Worm (Caenorhabditis elegans) whole organism, L1 larva: ENCODE measurements around the gene K08D10.13.

Experiments
- C04F5.9 ChIP-seq: sonication (generic microtip); optimal IDR thresholded peaks from 2 replicates; lab custom pipeline; 2016; ENCODE audit warnings: missing genetic modification characterization, missing compliant biosample characterization
- C16A3.4 ChIP-seq: fragments of 150-350 bp; optimal IDR thresholded peaks from 2 replicates; lab custom pipeline; 2014; ENCODE audit warnings: missing biosample characterization, missing genetic modification characterization
- alr-1 ChIP-seq: fragments of 200-800 bp; sonication (Bioruptor generic); optimal IDR thresholded peaks from 2 replicates; lab custom pipeline; 2018; ENCODE audit warnings: borderline replicate concordance, mild to moderate bottlenecking, missing genetic modification characterization, missing compliant biosample characterization
- aly-2 ChIP-seq: fragments of 150-350 bp; optimal IDR thresholded peaks from 2 replicates; lab custom pipeline; 2014; ENCODE audit warnings: missing biosample characterization, missing genetic modification characterization
- ama-1 ChIP-seq: fragments of 150-350 bp; optimal IDR thresholded peaks from 2 replicates; lab custom pipeline; 2014
- blmp-1 ChIP-seq: fragments of 150-350 bp; optimal IDR thresholded peaks from 2 replicates; lab custom pipeline; 2014; ENCODE audit warnings: missing biosample characterization, missing genetic modification characterization
- ceh-63 ChIP-seq: fragments of 200-800 bp; sonication (Bioruptor generic); optimal IDR thresholded peaks from 2 replicates; lab custom pipeline; 2018; ENCODE audit warnings: mild to moderate bottlenecking, missing genetic modification characterization, missing compliant biosample characterization
- ceh-82 ChIP-seq, 3 experiments: fragments of 150-350 bp in 1 of 3; sonication (generic microtip) in 2 of 3; optimal IDR thresholded peaks; 2 replicates each; lab custom pipeline; 2014 to 2017; ENCODE audit warnings: missing biosample characterization in 3 of 3, missing genetic modification characterization in 3 of 3
- ceh-88 ChIP-seq: fragments of 200-800 bp; sonication (Bioruptor generic); IDR thresholded peaks from 2 replicates; pipeline ENCODE4 v1.3.6; 2022; ENCODE audit warnings: missing genetic modification characterization, missing compliant biosample characterization
- dpl-1 ChIP-seq, 3 experiments: fragments of 150-350 bp in 2 of 3; sonication (generic microtip) in 1 of 3; optimal IDR thresholded peaks; 2 replicates each; lab custom pipeline; 2014 to 2017; ENCODE audit warnings: missing biosample characterization in 3 of 3, missing genetic modification characterization in 3 of 3, missing genetic modification reagents in 3 of 3
- efl-1 ChIP-seq, 4 experiments: fragments of 150-350 bp; optimal IDR thresholded peaks in 3 of 4; peaks in 1 of 4; 1 replicate in 1 of 4; 2 replicates in 3 of 4; lab custom pipeline; 2014; ENCODE audit warnings: missing biosample characterization in 2 of 4, missing genetic modification characterization in 2 of 4, missing genetic modification reagents in 2 of 4
- efl-3 ChIP-seq: fragments of 200-800 bp; sonication (Bioruptor generic); optimal IDR thresholded peaks from 2 replicates; lab custom pipeline; 2018; ENCODE audit warnings: mild to moderate bottlenecking, missing genetic modification characterization, missing compliant biosample characterization
- elt-2 ChIP-seq: sonication (generic microtip); optimal IDR thresholded peaks from 2 replicates; lab custom pipeline; 2016; ENCODE audit warnings: missing genetic modification characterization, mild to moderate bottlenecking, inconsistent platforms, missing compliant biosample characterization, missing genetic modification reagents
- elt-3 ChIP-seq, 6 experiments: fragments of 150-350 bp in 1 of 6; sonication (generic microtip); optimal IDR thresholded peaks; 2 replicates each; lab custom pipeline; 2017 to 2018; ENCODE audit warnings: missing biosample characterization in 6 of 6, missing genetic modification characterization in 6 of 6, inconsistent platforms in 1 of 6
- ets-5 ChIP-seq: fragments of 200-800 bp; sonication (Bioruptor generic); IDR thresholded peaks from 2 replicates; pipeline ENCODE4 v1.3.6; 2022; ENCODE audit warnings: missing genetic modification characterization, missing compliant biosample characterization
- grh-1 ChIP-seq: fragments of 200-800 bp; sonication (Bioruptor generic); IDR thresholded peaks from 2 replicates; pipeline ENCODE4 v1.3.6; 2022; ENCODE audit warnings: missing genetic modification reagents, missing genetic modification characterization, missing compliant biosample characterization
- isw-1 ChIP-seq: fragments of 200-800 bp; sonication (Bioruptor generic); IDR thresholded peaks from 2 replicates; pipeline ENCODE4 v1.3.6; 2022; ENCODE audit warnings: missing genetic modification characterization, missing compliant biosample characterization
- lin-13 ChIP-seq: fragments of 150-350 bp; optimal IDR thresholded peaks from 2 replicates; lab custom pipeline; 2014; ENCODE audit warnings: missing biosample characterization, missing genetic modification reagents, missing genetic modification characterization
- lin-14 ChIP-seq: fragments of 200-800 bp; sonication (Bioruptor generic); optimal IDR thresholded peaks from 2 replicates; lab custom pipeline; 2018; ENCODE audit warnings: mild to moderate bottlenecking, missing genetic modification characterization, moderate library complexity, missing compliant biosample characterization
- lin-35 ChIP-seq, 2 experiments: fragments of 150-350 bp; optimal IDR thresholded peaks; 2 replicates each; lab custom pipeline; 2014; ENCODE audit warnings: missing biosample characterization in 2 of 2, missing genetic modification characterization in 2 of 2, missing genetic modification reagents in 2 of 2
- lir-3 ChIP-seq: sonication (generic microtip); optimal IDR thresholded peaks from 2 replicates; lab custom pipeline; 2016; ENCODE audit warnings: mild to moderate bottlenecking, missing genetic modification characterization, moderate library complexity, missing compliant biosample characterization; ENCODE audit not compliant: poor library complexity
- lsy-2 ChIP-seq, 2 experiments: fragments of 150-350 bp; optimal IDR thresholded peaks; 2 replicates each; lab custom pipeline; 2014; ENCODE audit warnings: missing biosample characterization in 2 of 2, missing genetic modification characterization in 2 of 2
- mdl-1 ChIP-seq, 2 experiments: fragments of 150-350 bp; optimal IDR thresholded peaks; 2 replicates each; lab custom pipeline; 2014 to 2017; ENCODE audit warnings: missing biosample characterization in 2 of 2, missing genetic modification characterization in 2 of 2, inconsistent platforms in 1 of 2
- mep-1 ChIP-seq: fragments of 150-350 bp; optimal IDR thresholded peaks from 2 replicates; lab custom pipeline; 2014; ENCODE audit warnings: missing biosample characterization, missing genetic modification characterization
- nhr-12 ChIP-seq: sonication (generic microtip); optimal IDR thresholded peaks from 2 replicates; lab custom pipeline; 2017; ENCODE audit warnings: missing biosample characterization, missing genetic modification characterization
- nhr-19 ChIP-seq: fragments of 200-800 bp; sonication (Bioruptor generic); conservative IDR thresholded peaks from 2 replicates; pipeline ENCODE4 v1.3.6; 2022; ENCODE audit warnings: missing genetic modification characterization, missing compliant biosample characterization
- nhr-20 ChIP-seq: sonication (generic microtip); optimal IDR thresholded peaks from 2 replicates; lab custom pipeline; 2016; ENCODE audit warnings: mild to moderate bottlenecking, missing genetic modification characterization, missing compliant biosample characterization
- nhr-28 ChIP-seq: fragments of 150-350 bp; optimal IDR thresholded peaks from 2 replicates; lab custom pipeline; 2014; ENCODE audit warnings: missing biosample characterization, missing genetic modification characterization
- nhr-47 ChIP-seq: sonication (generic microtip); optimal IDR thresholded peaks from 2 replicates; lab custom pipeline; 2016; ENCODE audit warnings: mild to moderate bottlenecking, missing genetic modification characterization, moderate library complexity, missing compliant biosample characterization
- nhr-71 ChIP-seq: sonication (generic microtip); optimal IDR thresholded peaks from 2 replicates; lab custom pipeline; 2016; ENCODE audit warnings: mild to moderate bottlenecking, missing genetic modification characterization, moderate library complexity, missing compliant biosample characterization
- nhr-76 ChIP-seq: sonication (generic microtip); optimal IDR thresholded peaks from 2 replicates; lab custom pipeline; 2017; ENCODE audit warnings: missing biosample characterization, missing genetic modification characterization
- nhr-85 ChIP-seq: sonication (generic microtip); peaks from one replicate; lab custom pipeline; 2016; ENCODE audit warnings: missing genetic modification characterization, inconsistent platforms, missing compliant biosample characterization
- nhr-90 ChIP-seq: sonication (generic microtip); optimal IDR thresholded peaks from 2 replicates; lab custom pipeline; 2016; ENCODE audit warnings: mild to moderate bottlenecking, missing genetic modification characterization, missing compliant biosample characterization; ENCODE audit not compliant: poor library complexity
- pqm-1 ChIP-seq: sonication (generic microtip); optimal IDR thresholded peaks from 3 replicates; lab custom pipeline; 2017; ENCODE audit warnings: missing biosample characterization, missing genetic modification characterization
- snpc-4 ChIP-seq: fragments of 150-350 bp; optimal IDR thresholded peaks from 2 replicates; lab custom pipeline; 2014; ENCODE audit warnings: missing biosample characterization, missing genetic modification characterization
- snu-23 ChIP-seq: sonication (generic microtip); optimal IDR thresholded peaks from 2 replicates; lab custom pipeline; 2016; ENCODE audit warnings: missing genetic modification characterization, missing compliant biosample characterization
- sox-4 ChIP-seq: sonication (generic microtip); optimal IDR thresholded peaks from 2 replicates; lab custom pipeline; 2016; ENCODE audit warnings: missing genetic modification characterization, missing compliant biosample characterization
- sptf-1 ChIP-seq: fragments of 150-350 bp; optimal IDR thresholded peaks from 2 replicates; lab custom pipeline; 2014; ENCODE audit warnings: missing biosample characterization, missing genetic modification characterization
- sup-37 ChIP-seq: fragments of 200-800 bp; sonication (Bioruptor generic); optimal IDR thresholded peaks from 2 replicates; lab custom pipeline; 2018; ENCODE audit warnings: mild to moderate bottlenecking, missing genetic modification characterization, missing compliant biosample characterization
- tbx-2 ChIP-seq: sonication (generic microtip); optimal IDR thresholded peaks from 2 replicates; lab custom pipeline; 2016; ENCODE audit warnings: missing genetic modification characterization, missing compliant biosample characterization
- tlp-1 ChIP-seq: fragments of 150-350 bp; optimal IDR thresholded peaks from 2 replicates; lab custom pipeline; 2014; ENCODE audit warnings: missing biosample characterization, missing genetic modification characterization
- unc-130 ChIP-seq: fragments of 150-350 bp; optimal IDR thresholded peaks from 2 replicates; lab custom pipeline; 2017; ENCODE audit warnings: missing biosample characterization, missing genetic modification characterization, inconsistent platforms
- unc-30 ChIP-seq: sonication (generic microtip); optimal IDR thresholded peaks from 2 replicates; lab custom pipeline; 2017; ENCODE audit warnings: missing biosample characterization, missing genetic modification characterization
- unc-62 ChIP-seq: fragments of 150-350 bp; optimal IDR thresholded peaks from 2 replicates; lab custom pipeline; 2014; ENCODE audit warnings: missing biosample characterization, missing genetic modification reagents, missing genetic modification characterization
- unc-86 ChIP-seq: sonication (generic microtip); optimal IDR thresholded peaks from 2 replicates; lab custom pipeline; 2016; ENCODE audit warnings: missing genetic modification characterization, missing compliant biosample characterization
- vab-15 ChIP-seq: sonication (generic microtip); optimal IDR thresholded peaks from 2 replicates; lab custom pipeline; 2017; ENCODE audit warnings: missing genotype, mild to moderate bottlenecking, missing genetic modification characterization, missing compliant biosample characterization
- xbp-1 ChIP-seq: sonication (generic microtip); optimal IDR thresholded peaks from 2 replicates; lab custom pipeline; 2016; ENCODE audit warnings: missing genetic modification characterization, missing compliant biosample characterization
- zip-4 ChIP-seq: fragments of 200-800 bp; sonication (Bioruptor generic); optimal IDR thresholded peaks from 2 replicates; lab custom pipeline; 2018; ENCODE audit warnings: mild to moderate bottlenecking, missing genetic modification characterization, moderate library complexity, missing compliant biosample characterization
- ztf-11 ChIP-seq, 2 experiments: sonication (generic microtip); optimal IDR thresholded peaks; 2 replicates each; lab custom pipeline; 2016 to 2017; ENCODE audit warnings: missing genetic modification characterization in 2 of 2, missing biosample characterization in 1 of 2, missing compliant biosample characterization in 1 of 2

Gene K08D10.13

ce11 chrIV:4218276-4218675, 46.9 kb upstream of the K08D10.13 start:
- TF ChIP-seq unc-62 (GFP tag; lab: Kevin White, UChicago) (no peak), ama-1 (peak; percentile 17), unc-86 (tag; lab: Kevin White, UChicago) (no peak), C16A3.4 (tag; lab: Kevin White, UChicago) (no peak), aly-2 (tag; lab: Kevin White, UChicago) (peak; percentile 29)

- TF ChIP-seq nhr-76 (no peak), vab-15 (tag; lab: Kevin White, UChicago) (no peak), snu-23 (peak; percentile 19), mdl-1 (tag; optimal IDR thresholded peaks at IDR 0.05; lab: Kevin White, UChicago) (peak in 1 of 2 experiments; percentile 88), xbp-1 (tag; lab: Kevin White, UChicago) (no peak), nhr-28 (no peak), efl-1 (optimal IDR thresholded peaks at IDR 0.05; lab: Kevin White, UChicago) (no peak), efl-1 (GFP tag; optimal IDR thresholded peaks at IDR 0.05 in 1 of 2; lab: Kevin White, UChicago) (peak in 1 of 2 experiments; percentile 49), ceh-88 (no peak), ceh-63 (GFP tag; lab: Kevin White, UChicago) (no peak), elt-3 (tag; optimal IDR thresholded peaks at IDR 0.05; lab: Kevin White, UChicago) (peak in 2 of 6 experiments; percentile 46 to 96), zip-4 (no peak), nhr-20 (tag; lab: Kevin White, UChicago) (peak; percentile 74), ceh-82 (tag; optimal IDR thresholded peaks at IDR 0.05; lab: Kevin White, UChicago) (no peak), ztf-11 (tag; optimal IDR thresholded peaks at IDR 0.05; lab: Kevin White, UChicago) (no peak), nhr-71 (tag; lab: Kevin White, UChicago) (peak; percentile 64), lin-14 (GFP tag; lab: Kevin White, UChicago) (no peak), nhr-19 (peak; percentile 72), nhr-90 (peak; percentile 58), nhr-47 (tag; lab: Kevin White, UChicago) (peak; percentile 31), isw-1 (GFP tag; lab: Robert Waterston, UW) (no peak), nhr-85 (tag; lab: Kevin White, UChicago) (peak; percentile 79), lin-35 (GFP tag; optimal IDR thresholded peaks at IDR 0.05; lab: Kevin White, UChicago) (peak in 1 of 2 experiments; percentile 49), elt-2 (tag; lab: Kevin White, UChicago) (peak; percentile 27), tlp-1 (tag; lab: Kevin White, UChicago) (no peak), unc-130 (tag; lab: Kevin White, UChicago) (peak; percentile 76), snpc-4 (no peak), grh-1 (GFP tag; lab: Robert Waterston, UW) (peak; percentile 35; the same call in 1 of the 2 replicates), unc-30 (tag; lab: Kevin White, UChicago) (no peak), lsy-2 (tag; optimal IDR thresholded peaks at IDR 0.05; lab: Kevin White, UChicago) (peak; percentile 14 to 44), tbx-2 (peak; percentile 27), blmp-1 (tag; lab: Kevin White, UChicago) (peak; percentile 75), lir-3 (tag; lab: Kevin White, UChicago) (no peak)
These were observed 44.9 kb upstream of the K08D10.13 start for ce11 chrIV:4216099-4216894.

- TF ChIP-seq aly-2 (tag; lab: Kevin White, UChicago) (no peak), lin-35 (GFP tag; optimal IDR thresholded peaks at IDR 0.05; lab: Kevin White, UChicago) (peak; percentile 49 to 68), tlp-1 (tag; lab: Kevin White, UChicago) (no peak), dpl-1 (GFP tag; optimal IDR thresholded peaks at IDR 0.05; lab: Kevin White, UChicago) (peak in 2 of 3 experiments; percentile 24 to 45), sptf-1 (tag; lab: Kevin White, UChicago) (no peak), nhr-12 (tag; lab: Kevin White, UChicago) (no peak), sox-4 (tag; lab: Kevin White, UChicago) (no peak), lin-13 (GFP tag; lab: Kevin White, UChicago) (peak; percentile 63), ets-5 (GFP tag; lab: Robert Waterston, UW) (no peak), pqm-1 (tag; lab: Kevin White, UChicago) (no peak), mep-1 (peak; percentile 78), alr-1 (tag; lab: Kevin White, UChicago) (no peak), efl-3 (GFP tag; lab: Kevin White, UChicago) (no peak), C04F5.9 (tag; lab: Kevin White, UChicago) (no peak), ceh-88 (no peak), elt-2 (tag; lab: Kevin White, UChicago) (no peak), ztf-11 (tag; optimal IDR thresholded peaks at IDR 0.05; lab: Kevin White, UChicago) (no peak), sup-37 (GFP tag; lab: Kevin White, UChicago) (no peak)
These were observed 44.0 kb upstream of the K08D10.13 start for ce11 chrIV:4215349-4215748.
